Worm (Caenorhabditis elegans) whole organism, late embryonic: ENCODE data around the gene M03C11.3.
A peak's percentile ranks its signal among the peaks of the same experiment; 100 is the strongest.

Experiments
- C08G9.2 ChIP-seq: sonication (generic microtip); optimal IDR thresholded peaks from 2 replicates; lab custom pipeline; 2016; ENCODE audit warnings: mild to moderate bottlenecking, missing genetic modification characterization, moderate library complexity, missing compliant biosample characterization
- C38D4.7 ChIP-seq: fragments of 200-800 bp; sonication (Bioruptor generic); optimal IDR thresholded peaks from 2 replicates; lab custom pipeline; 2018; ENCODE audit warnings: mild to moderate bottlenecking, missing genetic modification characterization, moderate library complexity, missing compliant biosample characterization
- F13H6.1 ChIP-seq: sonication (generic microtip); optimal IDR thresholded peaks from 2 replicates; lab custom pipeline; 2016; ENCODE audit warnings: missing genetic modification characterization, missing compliant biosample characterization
- K02D7.2 ChIP-seq: sonication (generic microtip); optimal IDR thresholded peaks from 2 replicates; lab custom pipeline; 2017; ENCODE audit warnings: mild to moderate bottlenecking, missing genetic modification characterization, missing compliant biosample characterization
- ama-1 ChIP-seq: fragments of 150-350 bp; optimal IDR thresholded peaks from 2 replicates; lab custom pipeline; 2014
- ceh-14 ChIP-seq: sonication (generic microtip); optimal IDR thresholded peaks from 2 replicates; lab custom pipeline; 2016; ENCODE audit warnings: missing genotype, missing genetic modification characterization, missing compliant biosample characterization
- ceh-18 ChIP-seq: sonication (generic microtip); optimal IDR thresholded peaks from 2 replicates; lab custom pipeline; 2016; ENCODE audit warnings: missing genetic modification characterization, missing compliant biosample characterization
- ceh-19 ChIP-seq: fragments of 200-800 bp; sonication (Bioruptor generic); optimal IDR thresholded peaks from 2 replicates; lab custom pipeline; 2018; ENCODE audit warnings: mild to moderate bottlenecking, missing genetic modification characterization, missing compliant biosample characterization
- ceh-22 ChIP-seq: sonication (generic microtip); optimal IDR thresholded peaks from 2 replicates; lab custom pipeline; 2017; ENCODE audit warnings: missing biosample characterization, missing genetic modification characterization
- ceh-24 ChIP-seq: sonication (generic microtip); optimal IDR thresholded peaks from 2 replicates; lab custom pipeline; 2016; ENCODE audit warnings: mild to moderate bottlenecking, missing genetic modification characterization, missing compliant biosample characterization
- ceh-30 ChIP-seq: fragments of 150-350 bp; optimal IDR thresholded peaks from 2 replicates; lab custom pipeline; 2014; ENCODE audit warnings: missing biosample characterization, missing genetic modification characterization
- ceh-34 ChIP-seq: sonication (generic microtip); optimal IDR thresholded peaks from 2 replicates; lab custom pipeline; 2016; ENCODE audit warnings: mild to moderate bottlenecking, missing genetic modification characterization, missing compliant biosample characterization
- ceh-48 ChIP-seq: sonication (generic microtip); optimal IDR thresholded peaks from 2 replicates; lab custom pipeline; 2016; ENCODE audit warnings: missing genetic modification characterization, inconsistent platforms, missing compliant biosample characterization
- ceh-6 ChIP-seq: fragments of 200-800 bp; sonication (Bioruptor generic); optimal IDR thresholded peaks from 2 replicates; lab custom pipeline; 2018; ENCODE audit warnings: mild to moderate bottlenecking, missing genetic modification characterization, missing compliant biosample characterization
- ceh-9 ChIP-seq: sonication (generic microtip); optimal IDR thresholded peaks from 2 replicates; lab custom pipeline; 2016; ENCODE audit warnings: mild to moderate bottlenecking, missing genetic modification characterization, inconsistent platforms, missing compliant biosample characterization
- dmd-4 ChIP-seq: sonication (generic microtip); optimal IDR thresholded peaks from 2 replicates; lab custom pipeline; 2016; ENCODE audit warnings: borderline replicate concordance, missing genetic modification characterization, missing compliant biosample characterization
- elt-2 ChIP-seq: sonication (generic microtip); optimal IDR thresholded peaks from 2 replicates; lab custom pipeline; 2016; ENCODE audit warnings: missing genetic modification reagents, missing genetic modification characterization, missing compliant biosample characterization
- fax-1 ChIP-seq: sonication (generic microtip); optimal IDR thresholded peaks from 2 replicates; lab custom pipeline; 2016; ENCODE audit warnings: missing genotype, missing genetic modification characterization, missing compliant biosample characterization
- gmeb-2 ChIP-seq: sonication (generic microtip); optimal IDR thresholded peaks from 2 replicates; lab custom pipeline; 2016; ENCODE audit warnings: missing genetic modification characterization, inconsistent platforms, missing compliant biosample characterization
- hlh-13 ChIP-seq: fragments of 200-800 bp; sonication (Bioruptor generic); optimal IDR thresholded peaks from 2 replicates; lab custom pipeline; 2018; ENCODE audit warnings: mild to moderate bottlenecking, missing genetic modification characterization, missing compliant biosample characterization
- hlh-6 ChIP-seq: sonication (generic microtip); optimal IDR thresholded peaks from 2 replicates; lab custom pipeline; 2016; ENCODE audit warnings: missing genotype, missing genetic modification characterization, missing compliant biosample characterization
- lim-6 ChIP-seq: sonication (generic microtip); optimal IDR thresholded peaks from 2 replicates; lab custom pipeline; 2016; ENCODE audit warnings: missing genetic modification characterization, missing compliant biosample characterization
- madf-2 ChIP-seq: sonication (generic microtip); optimal IDR thresholded peaks from 2 replicates; lab custom pipeline; 2017; ENCODE audit warnings: missing genetic modification characterization, missing compliant biosample characterization
- mec-3 ChIP-seq: sonication (generic microtip); optimal IDR thresholded peaks from 2 replicates; lab custom pipeline; 2016; ENCODE audit warnings: borderline replicate concordance, missing genetic modification characterization, missing compliant biosample characterization
- nfya-1 ChIP-seq: sonication (generic microtip); optimal IDR thresholded peaks from 2 replicates; lab custom pipeline; 2017; ENCODE audit warnings: missing genetic modification characterization, mild to moderate bottlenecking, missing compliant biosample characterization, antibody characterized with exemption, moderate library complexity
- nhr-11 ChIP-seq: fragments of 150-350 bp; optimal IDR thresholded peaks from 2 replicates; lab custom pipeline; 2014; ENCODE audit warnings: missing biosample characterization, missing genetic modification characterization
- nhr-232 ChIP-seq: sonication (generic microtip); optimal IDR thresholded peaks from 2 replicates; lab custom pipeline; 2016; ENCODE audit warnings: missing genetic modification characterization, missing compliant biosample characterization
- pag-3 ChIP-seq: sonication (generic microtip); optimal IDR thresholded peaks from 2 replicates; lab custom pipeline; 2016; ENCODE audit warnings: missing compliant biosample characterization, missing genetic modification characterization, borderline replicate concordance
- pax-1 ChIP-seq: fragments of 150-350 bp; optimal IDR thresholded peaks from 2 replicates; lab custom pipeline; 2014; ENCODE audit warnings: missing biosample characterization, missing genetic modification characterization
- pha-4 ChIP-seq: fragments of 150-350 bp; optimal IDR thresholded peaks from 2 replicates; lab custom pipeline; 2018; ENCODE audit warnings: missing biosample characterization, missing genetic modification reagents, missing genetic modification characterization
- pqm-1 ChIP-seq: sonication (generic microtip); optimal IDR thresholded peaks from 2 replicates; lab custom pipeline; 2016; ENCODE audit warnings: missing genetic modification characterization, missing compliant biosample characterization
- syd-9 ChIP-seq: sonication (generic microtip); optimal IDR thresholded peaks from 2 replicates; lab custom pipeline; 2016; ENCODE audit warnings: mild to moderate bottlenecking, missing genetic modification characterization, moderate library complexity, missing compliant biosample characterization
- tbx-7 ChIP-seq: sonication (generic microtip); optimal IDR thresholded peaks from 2 replicates; lab custom pipeline; 2016; ENCODE audit warnings: missing genotype, missing genetic modification characterization, missing compliant biosample characterization
- ttx-3 ChIP-seq: sonication (generic microtip); optimal IDR thresholded peaks from 2 replicates; lab custom pipeline; 2016; ENCODE audit warnings: missing genetic modification reagents, missing genetic modification characterization, missing compliant biosample characterization
- unc-3 ChIP-seq, 2 experiments: fragments of 200-800 bp in 1 of 2; sonication (Bioruptor generic) in 1 of 2; sonication (generic microtip) in 1 of 2; conservative IDR thresholded peaks in 1 of 2; optimal IDR thresholded peaks in 1 of 2; 2 replicates each; pipeline versions ENCODE4 v1.3.6 to Lab custom; 2016 to 2022; ENCODE audit warnings: missing compliant biosample characterization in 2 of 2, missing genetic modification characterization in 2 of 2, missing genetic modification reagents in 1 of 2
- unc-42 ChIP-seq: sonication (generic microtip); optimal IDR thresholded peaks from 2 replicates; lab custom pipeline; 2016; ENCODE audit warnings: missing genotype, missing genetic modification characterization, missing compliant biosample characterization
- unc-55 ChIP-seq: sonication (generic microtip); optimal IDR thresholded peaks from 2 replicates; lab custom pipeline; 2017; ENCODE audit warnings: missing biosample characterization, missing genetic modification reagents, missing genetic modification characterization
- unc-86 ChIP-seq: sonication (generic microtip); optimal IDR thresholded peaks from 2 replicates; lab custom pipeline; 2016; ENCODE audit warnings: missing genetic modification characterization, missing compliant biosample characterization
- zip-5 ChIP-seq: sonication (generic microtip); optimal IDR thresholded peaks from 2 replicates; lab custom pipeline; 2016; ENCODE audit warnings: missing genetic modification characterization, missing compliant biosample characterization
- ztf-16 ChIP-seq: sonication (generic microtip); optimal IDR thresholded peaks from 2 replicates; lab custom pipeline; 2017; ENCODE audit warnings: missing genetic modification characterization, missing compliant biosample characterization

The M03C11.3 gene

ce11 chrIII:10361456-10361855 lies 43.4 kb upstream of the M03C11.3 start:
- TF ChIP-seq ceh-22 (tag; lab: Kevin White, UChicago): no peak
- no peak for TF ChIP-seq nfya-1
- TF ChIP-seq zip-5 (tag; lab: Kevin White, UChicago): no peak
- no peak for TF ChIP-seq unc-55 (GFP tag; lab: Kevin White, UChicago)
- TF ChIP-seq ama-1: no peak
- TF ChIP-seq K02D7.2 (tag; lab: Kevin White, UChicago): no peak
- TF ChIP-seq ztf-16 (tag; lab: Kevin White, UChicago): no peak
- TF ChIP-seq pax-1 (tag; lab: Kevin White, UChicago): no peak
- TF ChIP-seq ceh-19 (GFP tag; lab: Kevin White, UChicago): no peak

- TF ChIP-seq unc-42 (tag; lab: Kevin White, UChicago) (no peak), nfya-1 (no peak), ceh-34 (tag; lab: Kevin White, UChicago) (no peak), unc-3 (GFP tag; conservative IDR thresholded peaks at IDR 0.05; lab: Robert Waterston, UW) (no peak), unc-3 (tag; optimal IDR thresholded peaks at IDR 0.05; lab: Kevin White, UChicago) (no peak), mec-3 (tag; lab: Kevin White, UChicago) (no peak), F13H6.1 (tag; lab: Kevin White, UChicago) (no peak), pag-3 (tag; lab: Kevin White, UChicago) (no peak)
Measured at ce11 chrIII:10362920-10363319, 42.0 kb upstream of the M03C11.3 start.

- no peak for TF ChIP-seq ceh-14 (tag; lab: Kevin White, UChicago)
- TF ChIP-seq ceh-24 (tag; lab: Kevin White, UChicago): no peak
- no peak for TF ChIP-seq ceh-9
- TF ChIP-seq nhr-11 (tag; lab: Kevin White, UChicago): no peak
- no peak for TF ChIP-seq C38D4.7 (GFP tag; lab: Kevin White, UChicago)
- TF ChIP-seq unc-86 (tag; lab: Kevin White, UChicago): no peak
- no peak for TF ChIP-seq unc-3 (GFP tag; conservative IDR thresholded peaks at IDR 0.05; lab: Robert Waterston, UW)
- no peak for TF ChIP-seq unc-3 (tag; optimal IDR thresholded peaks at IDR 0.05; lab: Kevin White, UChicago)
- no peak for TF ChIP-seq ceh-6 (GFP tag; lab: Kevin White, UChicago)
- TF ChIP-seq dmd-4 (tag; lab: Kevin White, UChicago): no peak
- no peak for TF ChIP-seq gmeb-2 (tag; lab: Kevin White, UChicago)
- TF ChIP-seq pax-1 (tag; lab: Kevin White, UChicago): no peak
- no peak for TF ChIP-seq nhr-232 (tag; lab: Kevin White, UChicago)
- TF ChIP-seq mec-3 (tag; lab: Kevin White, UChicago): no peak
- no peak for TF ChIP-seq fax-1 (tag; lab: Kevin White, UChicago)
- TF ChIP-seq pag-3 (tag; lab: Kevin White, UChicago): no peak
- TF ChIP-seq tbx-7: no peak
- no peak for TF ChIP-seq madf-2
Measured at ce11 chrIII:10364656-10365055, 40.2 kb upstream of the M03C11.3 start, which contains the start of gene tbc-8. Gene tbc-8, plus strand, starts transcription at chrIII:10364956.

ce11 chrIII:10367355-10367909 lies 37.4 kb upstream of the M03C11.3 start:
- no peak for TF ChIP-seq hlh-6 (tag; lab: Kevin White, UChicago)
- peak; percentile 56 for TF ChIP-seq ceh-48 (tag; lab: Kevin White, UChicago)
- TF ChIP-seq ama-1: no peak
- TF ChIP-seq unc-42 (tag; lab: Kevin White, UChicago): peak; percentile 37
- TF ChIP-seq ceh-18 (tag; lab: Kevin White, UChicago): no peak
- no peak for TF ChIP-seq nhr-232 (tag; lab: Kevin White, UChicago)
- TF ChIP-seq ceh-6 (GFP tag; lab: Kevin White, UChicago): no peak

ce11 chrIII:10373845-10374244 lies 31.0 kb upstream of the M03C11.3 start:
- TF ChIP-seq gmeb-2 (tag; lab: Kevin White, UChicago) (no peak), ceh-14 (tag; lab: Kevin White, UChicago) (no peak), madf-2 (no peak), C08G9.2 (no peak), lim-6 (tag; lab: Kevin White, UChicago) (no peak), ttx-3 (no peak), unc-3 (GFP tag; conservative IDR thresholded peaks at IDR 0.05; lab: Robert Waterston, UW) (no peak), unc-3 (tag; optimal IDR thresholded peaks at IDR 0.05; lab: Kevin White, UChicago) (no peak), syd-9 (tag; lab: Kevin White, UChicago) (no peak), mec-3 (tag; lab: Kevin White, UChicago) (no peak), hlh-13 (GFP tag; lab: Kevin White, UChicago) (no peak), nhr-11 (tag; lab: Kevin White, UChicago) (no peak), unc-55 (GFP tag; lab: Kevin White, UChicago) (no peak), ceh-30 (tag; lab: Kevin White, UChicago) (no peak), pha-4 (tag; lab: Kevin White, UChicago) (no peak), elt-2 (tag; lab: Kevin White, UChicago) (no peak), nhr-232 (tag; lab: Kevin White, UChicago) (no peak), pqm-1 (no peak)
